Fruit fly (Drosophila melanogaster) whole organism, embryonic: ENCODE data around the gene CG33514.

Experiments
- Abd-B ChIP-seq: fragments of 200-800 bp; sonication (Bioruptor generic); optimal IDR thresholded peaks from 2 replicates; lab custom pipeline; 2018; ENCODE audit warnings: missing biosample characterization, mild to moderate bottlenecking, missing genetic modification characterization, moderate library complexity
- Atf6 ChIP-seq: fragments of 200-800 bp; sonication (Bioruptor generic); IDR thresholded peaks from 2 replicates; pipeline ENCODE4 v1.3.6; 2022; ENCODE audit warnings: missing biosample characterization, missing genetic modification characterization
- CG10274 ChIP-seq: fragments of 200-800 bp; sonication (Bioruptor generic); optimal IDR thresholded peaks from 3 replicates; lab custom pipeline; 2017; ENCODE audit warnings: missing biosample characterization, mild to moderate bottlenecking, missing genetic modification characterization
- CG10959 ChIP-seq: fragments of 200-800 bp; sonication (Bioruptor generic); IDR thresholded peaks from 2 replicates; pipeline ENCODE4 v1.3.6; 2022; ENCODE audit warnings: missing biosample characterization, missing genetic modification characterization
- CG11247 ChIP-seq: fragments of 200-800 bp; sonication (Bioruptor generic); IDR thresholded peaks from 2 replicates; pipeline ENCODE4 v1.3.6; 2022; ENCODE audit warnings: missing biosample characterization, missing genetic modification characterization
- CG12219 ChIP-seq: fragments of 200-800 bp; sonication (Bioruptor generic); optimal IDR thresholded peaks from 3 replicates; lab custom pipeline; 2018; ENCODE audit warnings: missing biosample characterization, mild to moderate bottlenecking, missing genetic modification characterization
- CG12236 ChIP-seq: fragments of 200-800 bp; sonication (Bioruptor generic); optimal IDR thresholded peaks from 2 replicates; lab custom pipeline; 2016; ENCODE audit warnings: missing biosample characterization, missing genetic modification characterization
- CG12659 ChIP-seq: fragments of 200-800 bp; sonication (Bioruptor generic); optimal IDR thresholded peaks from 3 replicates; lab custom pipeline; 2017; ENCODE audit warnings: mild to moderate bottlenecking, missing biosample characterization, missing genetic modification reagents, missing genetic modification characterization
- CG13894 ChIP-seq: fragments of 200-800 bp; sonication (Bioruptor generic); optimal IDR thresholded peaks from 3 replicates; lab custom pipeline; 2018; ENCODE audit warnings: missing biosample characterization, mild to moderate bottlenecking, missing genetic modification characterization, moderate library complexity
- CG14441 ChIP-seq: fragments of 200-800 bp; sonication (Bioruptor generic); IDR thresholded peaks from 2 replicates; pipeline ENCODE4 v1.3.6; 2022; ENCODE audit warnings: missing biosample characterization, missing genetic modification characterization
- CG15073 ChIP-seq: fragments of 200-800 bp; sonication (Bioruptor generic); optimal IDR thresholded peaks from 2 replicates; lab custom pipeline; 2016; ENCODE audit warnings: missing biosample characterization, missing genetic modification characterization
- CG1602 ChIP-seq: fragments of 200-800 bp; sonication (Bioruptor generic); optimal IDR thresholded peaks from 3 replicates; lab custom pipeline; 2016; ENCODE audit warnings: missing biosample characterization, missing genetic modification characterization
- CG17612 ChIP-seq: fragments of 200-800 bp; sonication (Bioruptor generic); IDR thresholded peaks from 2 replicates; pipeline ENCODE4 v1.3.6; 2022; ENCODE audit warnings: missing biosample characterization, missing genetic modification characterization
- CG18619 ChIP-seq: fragments of 200-800 bp; sonication (Bioruptor generic); optimal IDR thresholded peaks from 3 replicates; lab custom pipeline; 2017; ENCODE audit warnings: missing biosample characterization, mild to moderate bottlenecking, missing genetic modification characterization
- CG3065 ChIP-seq: fragments of 200-800 bp; sonication (Bioruptor generic); optimal IDR thresholded peaks from 2 replicates; lab custom pipeline; 2016; ENCODE audit warnings: missing biosample characterization, missing genetic modification characterization
- CG3281 ChIP-seq: fragments of 200-800 bp; sonication (Bioruptor generic); optimal IDR thresholded peaks from 3 replicates; lab custom pipeline; 2017; ENCODE audit warnings: missing biosample characterization, mild to moderate bottlenecking, missing genetic modification characterization
- CG33557 ChIP-seq: fragments of 200-800 bp; sonication (Bioruptor generic); optimal IDR thresholded peaks from 2 replicates; lab custom pipeline; 2019; ENCODE audit warnings: missing biosample characterization, mild to moderate bottlenecking, missing genetic modification characterization, moderate library complexity
- CG4617 ChIP-seq: fragments of 200-800 bp; sonication (Bioruptor generic); optimal IDR thresholded peaks from 3 replicates; lab custom pipeline; 2016; ENCODE audit warnings: missing biosample characterization, missing genetic modification characterization, borderline replicate concordance
- CG8290 ChIP-seq, 3 experiments: fragments of 200-800 bp; sonication (Bioruptor generic); optimal IDR thresholded peaks; 2 replicates each; lab custom pipeline; 2016 to 2019; ENCODE audit warnings: missing biosample characterization in 3 of 3, missing genetic modification characterization in 3 of 3, mild to moderate bottlenecking in 2 of 3, moderate library complexity in 1 of 3
- CoRest ChIP-seq: fragments of 200-800 bp; sonication (Bioruptor generic); optimal IDR thresholded peaks from 3 replicates; lab custom pipeline; 2018; ENCODE audit warnings: missing biosample characterization, mild to moderate bottlenecking, missing genetic modification characterization, moderate library complexity
- D19A ChIP-seq: fragments of 200-800 bp; optimal IDR thresholded peaks from 3 replicates; lab custom pipeline; 2019; ENCODE audit warnings: missing biosample characterization, mild to moderate bottlenecking, missing genetic modification characterization, moderate library complexity
- Dek ChIP-seq: fragments of 200-800 bp; sonication (Bioruptor generic); optimal IDR thresholded peaks from 3 replicates; lab custom pipeline; 2019; ENCODE audit warnings: missing biosample characterization, mild to moderate bottlenecking, missing genetic modification characterization, moderate library complexity
- Dip2 ChIP-seq: fragments of 200-800 bp; sonication (Bioruptor generic); IDR thresholded peaks from 2 replicates; pipeline ENCODE4 v1.3.6; 2022; ENCODE audit warnings: missing biosample characterization, missing genetic modification characterization
- Fer2 ChIP-seq: fragments of 200-800 bp; sonication (Bioruptor generic); optimal IDR thresholded peaks from 2 replicates; lab custom pipeline; 2018; ENCODE audit warnings: missing biosample characterization, mild to moderate bottlenecking, missing genetic modification characterization, moderate library complexity
- H15 ChIP-seq: fragments of 200-800 bp; sonication (Bioruptor generic); IDR thresholded peaks from 3 replicates; pipeline ENCODE4 v1.3.6; 2022; ENCODE audit warnings: missing biosample characterization, missing genetic modification characterization
- Hr78 ChIP-seq, 2 experiments: fragments of 200-800 bp in 1 of 2; fragments of >200 bp in 1 of 2; sonication (Bioruptor generic) in 1 of 2; optimal IDR thresholded peaks; 2 replicates each; lab custom pipeline; 2017 to 2019; ENCODE audit warnings: missing biosample characterization in 2 of 2, missing genetic modification characterization in 2 of 2, mild to moderate bottlenecking in 1 of 2, moderate library complexity in 1 of 2
- Mrtf ChIP-seq: fragments of 200-800 bp; sonication (Bioruptor generic); IDR thresholded peaks from 3 replicates; pipeline ENCODE4 v1.3.6; 2022; ENCODE audit warnings: missing biosample characterization, missing genetic modification characterization
- Tbp ChIP-seq: fragments of >200 bp; optimal IDR thresholded peaks from 2 replicates; lab custom pipeline; 2018; ENCODE audit warnings: missing biosample characterization, missing genetic modification characterization
- Xrp1 ChIP-seq: fragments of 200-800 bp; sonication (Bioruptor generic); IDR thresholded peaks from 2 replicates; pipeline ENCODE4 v1.3.6; 2022; ENCODE audit warnings: missing biosample characterization, missing genetic modification characterization
- ash1 ChIP-seq: fragments of 200-800 bp; sonication (Bioruptor generic); optimal IDR thresholded peaks from 2 replicates; lab custom pipeline; 2018; ENCODE audit warnings: missing biosample characterization, mild to moderate bottlenecking, missing genetic modification characterization
- bab2 ChIP-seq: fragments of 200-800 bp; sonication (Bioruptor generic); optimal IDR thresholded peaks from 2 replicates; lab custom pipeline; 2016; ENCODE audit warnings: missing biosample characterization, missing genetic modification characterization
- cg ChIP-seq: fragments of 200-800 bp; sonication (Bioruptor generic); optimal IDR thresholded peaks from 3 replicates; lab custom pipeline; 2019; ENCODE audit warnings: missing biosample characterization, mild to moderate bottlenecking, missing genetic modification characterization, moderate library complexity
- ems ChIP-seq: fragments of 200-800 bp; sonication (Bioruptor generic); optimal IDR thresholded peaks from 3 replicates; lab custom pipeline; 2016; ENCODE audit warnings: missing biosample characterization, missing genetic modification characterization
- gcm ChIP-seq: fragments of 200-800 bp; sonication (Bioruptor generic); optimal IDR thresholded peaks from 2 replicates; lab custom pipeline; 2019; ENCODE audit warnings: missing biosample characterization, mild to moderate bottlenecking, missing genetic modification characterization, moderate library complexity
- gcm2 ChIP-seq: fragments of 200-800 bp; sonication (Bioruptor generic); optimal IDR thresholded peaks from 2 replicates; lab custom pipeline; 2016; ENCODE audit warnings: missing biosample characterization, missing genetic modification characterization
- kni ChIP-seq: fragments of 200-800 bp; sonication (Bioruptor generic); optimal IDR thresholded peaks from 3 replicates; lab custom pipeline; 2017; ENCODE audit warnings: mild to moderate bottlenecking, missing biosample characterization, missing genetic modification reagents, missing genetic modification characterization
- lmd ChIP-seq: fragments of 200-800 bp; sonication (Bioruptor generic); IDR thresholded peaks from 2 replicates; pipeline ENCODE4 v1.3.6; 2022; ENCODE audit warnings: missing biosample characterization, missing genetic modification characterization
- luna ChIP-seq: fragments of 200-800 bp; sonication (Bioruptor generic); optimal IDR thresholded peaks from 2 replicates; lab custom pipeline; 2016; ENCODE audit warnings: missing biosample characterization, missing genetic modification characterization
- maf-S ChIP-seq: fragments of 200-800 bp; sonication (Bioruptor generic); optimal IDR thresholded peaks from 2 replicates; lab custom pipeline; 2016; ENCODE audit warnings: missing biosample characterization, missing genetic modification characterization
- odd ChIP-seq: fragments of 200-800 bp; sonication (Bioruptor generic); optimal IDR thresholded peaks from 2 replicates; lab custom pipeline; 2017; ENCODE audit warnings: missing biosample characterization, mild to moderate bottlenecking, missing genetic modification characterization
- slp2 ChIP-seq: fragments of 200-800 bp; sonication (Bioruptor generic); optimal IDR thresholded peaks from 2 replicates; lab custom pipeline; 2016; ENCODE audit warnings: missing biosample characterization, missing genetic modification characterization
- sna ChIP-seq: fragments of 200-800 bp; sonication (Bioruptor generic); IDR thresholded peaks from 2 replicates; pipeline ENCODE4 v1.3.6; 2022; ENCODE audit warnings: missing biosample characterization, missing genetic modification characterization; ENCODE audit not compliant: partially characterized antibody
- stwl ChIP-seq: fragments of 200-800 bp; sonication (Bioruptor generic); optimal IDR thresholded peaks from 3 replicates; lab custom pipeline; 2018; ENCODE audit warnings: missing biosample characterization, mild to moderate bottlenecking, missing genetic modification characterization, moderate library complexity
- tap ChIP-seq: fragments of 200-800 bp; optimal IDR thresholded peaks from 3 replicates; lab custom pipeline; 2019; ENCODE audit warnings: missing biosample characterization, mild to moderate bottlenecking, missing genetic modification characterization, moderate library complexity
- wdn ChIP-seq: fragments of 200-800 bp; sonication (Bioruptor generic); IDR thresholded peaks from 2 replicates; pipeline ENCODE4 v1.3.6; 2022; ENCODE audit warnings: missing biosample characterization, missing genetic modification characterization
- yki ChIP-seq: fragments of >200 bp; optimal IDR thresholded peaks from 3 replicates; lab custom pipeline; 2018
- z ChIP-seq: fragments of 200-800 bp; sonication (Bioruptor generic); IDR thresholded peaks from 3 replicates; pipeline ENCODE4 v1.3.6; 2022; ENCODE audit warnings: missing biosample characterization, missing genetic modification characterization
- zen2 ChIP-seq: fragments of 200-800 bp; sonication (Bioruptor generic); IDR thresholded peaks from 3 replicates; pipeline ENCODE4 v1.3.6; 2022; ENCODE audit warnings: missing biosample characterization, missing genetic modification characterization; ENCODE audit not compliant: partially characterized antibody

The CG33514 gene

dm6 chr3L:4363887-4364794 is 1.1 kb upstream of the CG33514 start, which contains the start of the genes Cip4 and mRpS6 (continued):
- TF ChIP-seq ems (peak; percentile 61), CG15073 (peak; percentile 49), Hr78 (GFP tag; optimal IDR thresholded peaks at IDR 0.05; lab: Kevin White, UChicago) (peak in 1 of 2 experiments; percentile 46), Abd-B (GFP tag; lab: Kevin White, UChicago) (peak; percentile 88), CoRest (tag; lab: Kevin White, UChicago) (peak; percentile 91), Tbp (no peak), sna (GFP tag; lab: Robert Waterston, UW) (no peak), CG10274 (no peak), tap (tag; lab: Kevin White, UChicago) (peak; percentile 71), D19A (tag; lab: Kevin White, UChicago) (no peak), z (GFP tag; lab: Robert Waterston, UW) (no peak; the same call in 2 of the 3 replicates), CG13894 (no peak), maf-S (no peak), CG8290 (GFP tag; optimal IDR thresholded peaks at IDR 0.05; lab: Kevin White, UChicago) (no peak), CG8290 (tag; optimal IDR thresholded peaks at IDR 0.05; lab: Kevin White, UChicago) (peak in 1 of 2 experiments; percentile 75), CG10959 (GFP tag; lab: Robert Waterston, UW) (no peak), cg (peak; percentile 69), CG11247 (GFP tag; lab: Robert Waterston, UW) (peak; percentile 83), Xrp1 (GFP tag; lab: Robert Waterston, UW) (peak; percentile 74), Fer2 (tag; lab: Kevin White, UChicago) (no peak), gcm (GFP tag; lab: Kevin White, UChicago) (peak; percentile 79), luna (GFP tag; lab: Kevin White, UChicago) (no peak), wdn (GFP tag; lab: Robert Waterston, UW) (peak; percentile 74), CG4617 (GFP tag; lab: Kevin White, UChicago) (peak; percentile 53), slp2 (GFP tag; lab: Kevin White, UChicago) (peak; percentile 40), Atf6 (GFP tag; lab: Robert Waterston, UW) (peak; percentile 86), CG12236 (no peak), Dek (peak; percentile 87), kni (GFP tag; lab: Kevin White, UChicago) (no peak), yki (lab: Kevin White, UChicago) (no peak), H15 (0 out of 3 replicates have a peak, but pooled peaks have one; percentile 48), bab2 (peak; percentile 49), Mrtf (GFP tag; lab: Robert Waterston, UW) (peak; percentile 77; the same call in 2 of the 3 replicates), CG12659 (peak; percentile 89), CG1602 (peak; percentile 83), CG12219 (peak; percentile 50), CG3065 (peak; percentile 47), stwl (tag; lab: Kevin White, UChicago) (peak; percentile 39), gcm2 (peak; percentile 1), ash1 (GFP tag; lab: Kevin White, UChicago) (peak; percentile 3), CG18619 (GFP tag; lab: Kevin White, UChicago) (peak; percentile 80), CG14441 (peak; percentile 79), CG33557 (GFP tag; lab: Kevin White, UChicago) (peak; percentile 59), odd (GFP tag; lab: Kevin White, UChicago) (peak; percentile 47), zen2 (GFP tag; lab: Robert Waterston, UW) (no peak), CG3281 (peak; percentile 6), Dip2 (GFP tag; lab: Robert Waterston, UW) (no peak), CG17612 (GFP tag; lab: Robert Waterston, UW) (0 out of 2 replicates have a peak, but pooled peaks have one; percentile 23), lmd (GFP tag; lab: Robert Waterston, UW) (peak; percentile 51; the same call in 1 of the 2 replicates)
